Worm (Caenorhabditis elegans) whole organism, L1 larva: Measurements from ENCODE around the gene srgp-1.

Experiments
- C16A3.4 ChIP-seq: fragments of 150-350 bp; optimal IDR thresholded peaks from 2 replicates; lab custom pipeline; 2014; ENCODE audit warnings: missing biosample characterization, missing genetic modification characterization
- F16B12.6 ChIP-seq: fragments of 150-350 bp; optimal IDR thresholded peaks from 2 replicates; lab custom pipeline; 2014; ENCODE audit warnings: missing biosample characterization, missing genetic modification characterization
- aha-1 ChIP-seq: fragments of 150-350 bp; optimal IDR thresholded peaks from 2 replicates; lab custom pipeline; 2014; ENCODE audit warnings: missing biosample characterization, missing genetic modification characterization
- aly-2 ChIP-seq: fragments of 150-350 bp; optimal IDR thresholded peaks from 2 replicates; lab custom pipeline; 2014; ENCODE audit warnings: missing biosample characterization, missing genetic modification characterization
- ama-1 ChIP-seq: fragments of 150-350 bp; optimal IDR thresholded peaks from 2 replicates; lab custom pipeline; 2014
- ceh-63 ChIP-seq: fragments of 200-800 bp; sonication (Bioruptor generic); optimal IDR thresholded peaks from 2 replicates; lab custom pipeline; 2018; ENCODE audit warnings: mild to moderate bottlenecking, missing genetic modification characterization, missing compliant biosample characterization
- ceh-8 ChIP-seq: fragments of 200-800 bp; sonication (Bioruptor generic); optimal IDR thresholded peaks from 2 replicates; lab custom pipeline; 2018; ENCODE audit warnings: mild to moderate bottlenecking, missing genetic modification characterization, moderate library complexity, missing compliant biosample characterization
- ceh-82 ChIP-seq, 3 experiments: fragments of 150-350 bp in 1 of 3; sonication (generic microtip) in 2 of 3; optimal IDR thresholded peaks; 2 replicates each; lab custom pipeline; 2014 to 2017; ENCODE audit warnings: missing biosample characterization in 3 of 3, missing genetic modification characterization in 3 of 3
- dpl-1 ChIP-seq, 3 experiments: fragments of 150-350 bp in 2 of 3; sonication (generic microtip) in 1 of 3; optimal IDR thresholded peaks; 2 replicates each; lab custom pipeline; 2014 to 2017; ENCODE audit warnings: missing biosample characterization in 3 of 3, missing genetic modification characterization in 3 of 3, missing genetic modification reagents in 3 of 3
- dsc-1 ChIP-seq: sonication (generic microtip); optimal IDR thresholded peaks from 2 replicates; lab custom pipeline; 2016; ENCODE audit warnings: mild to moderate bottlenecking, missing genetic modification characterization, missing compliant biosample characterization
- efl-3 ChIP-seq: fragments of 200-800 bp; sonication (Bioruptor generic); optimal IDR thresholded peaks from 2 replicates; lab custom pipeline; 2018; ENCODE audit warnings: mild to moderate bottlenecking, missing genetic modification characterization, missing compliant biosample characterization
- fkh-10 ChIP-seq: sonication (generic microtip); optimal IDR thresholded peaks from 2 replicates; lab custom pipeline; 2017; ENCODE audit warnings: missing biosample characterization, missing genetic modification reagents, missing genetic modification characterization
- fkh-4 ChIP-seq: sonication (generic microtip); optimal IDR thresholded peaks from 2 replicates; lab custom pipeline; 2016; ENCODE audit warnings: missing compliant biosample characterization, missing genetic modification characterization, borderline replicate concordance
- fkh-8 ChIP-seq: sonication (generic microtip); optimal IDR thresholded peaks from 2 replicates; lab custom pipeline; 2016; ENCODE audit warnings: mild to moderate bottlenecking, missing genetic modification characterization, missing compliant biosample characterization
- fos-1 ChIP-seq: fragments of 150-350 bp; optimal IDR thresholded peaks from 2 replicates; lab custom pipeline; 2014; ENCODE audit warnings: missing biosample characterization, missing genetic modification characterization
- grh-1 ChIP-seq: fragments of 200-800 bp; sonication (Bioruptor generic); IDR thresholded peaks from 2 replicates; pipeline ENCODE4 v1.3.6; 2022; ENCODE audit warnings: missing genetic modification reagents, missing genetic modification characterization, missing compliant biosample characterization
- hlh-17 ChIP-seq: fragments of 200-800 bp; sonication (Bioruptor generic); optimal IDR thresholded peaks from 2 replicates; lab custom pipeline; 2018; ENCODE audit warnings: missing genetic modification characterization, mild to moderate bottlenecking, missing compliant biosample characterization, moderate library complexity, borderline replicate concordance
- hlh-4 ChIP-seq: sonication (generic microtip); optimal IDR thresholded peaks from 2 replicates; lab custom pipeline; 2016; ENCODE audit warnings: mild to moderate bottlenecking, missing genetic modification characterization, missing compliant biosample characterization
- irx-1 ChIP-seq: sonication (generic microtip); optimal IDR thresholded peaks from 2 replicates; lab custom pipeline; 2016; ENCODE audit warnings: missing genetic modification characterization, missing compliant biosample characterization
- jun-1 ChIP-seq: fragments of 150-350 bp; optimal IDR thresholded peaks from 2 replicates; lab custom pipeline; 2014; ENCODE audit warnings: missing biosample characterization, missing genetic modification reagents, missing genetic modification characterization
- lin-13 ChIP-seq: fragments of 150-350 bp; optimal IDR thresholded peaks from 2 replicates; lab custom pipeline; 2014; ENCODE audit warnings: missing biosample characterization, missing genetic modification reagents, missing genetic modification characterization
- lin-14 ChIP-seq: fragments of 200-800 bp; sonication (Bioruptor generic); optimal IDR thresholded peaks from 2 replicates; lab custom pipeline; 2018; ENCODE audit warnings: mild to moderate bottlenecking, missing genetic modification characterization, moderate library complexity, missing compliant biosample characterization
- lin-15B ChIP-seq: fragments of 150-350 bp; sonication (generic microtip); optimal IDR thresholded peaks from 3 replicates; lab custom pipeline; 2014; ENCODE audit warnings: missing biosample characterization, missing genetic modification characterization
- lin-35 ChIP-seq, 2 experiments: fragments of 150-350 bp; optimal IDR thresholded peaks; 2 replicates each; lab custom pipeline; 2014; ENCODE audit warnings: missing biosample characterization in 2 of 2, missing genetic modification characterization in 2 of 2, missing genetic modification reagents in 2 of 2
- lin-39 ChIP-seq: fragments of 150-350 bp; optimal IDR thresholded peaks from 2 replicates; lab custom pipeline; 2014; ENCODE audit warnings: missing biosample characterization, missing genetic modification reagents, missing genetic modification characterization
- lir-3 ChIP-seq: sonication (generic microtip); optimal IDR thresholded peaks from 2 replicates; lab custom pipeline; 2016; ENCODE audit warnings: mild to moderate bottlenecking, missing genetic modification characterization, moderate library complexity, missing compliant biosample characterization; ENCODE audit not compliant: poor library complexity
- lsy-2 ChIP-seq, 2 experiments: fragments of 150-350 bp; optimal IDR thresholded peaks; 2 replicates each; lab custom pipeline; 2014; ENCODE audit warnings: missing biosample characterization in 2 of 2, missing genetic modification characterization in 2 of 2
- mab-9 ChIP-seq: fragments of 200-800 bp; sonication (Bioruptor generic); IDR thresholded peaks from 2 replicates; pipeline ENCODE4 v1.3.6; 2022; ENCODE audit warnings: missing genetic modification reagents, missing genetic modification characterization, missing compliant biosample characterization
- mdl-1 ChIP-seq, 2 experiments: fragments of 150-350 bp; optimal IDR thresholded peaks; 2 replicates each; lab custom pipeline; 2014 to 2017; ENCODE audit warnings: missing biosample characterization in 2 of 2, missing genetic modification characterization in 2 of 2, inconsistent platforms in 1 of 2
- mep-1 ChIP-seq: fragments of 150-350 bp; optimal IDR thresholded peaks from 2 replicates; lab custom pipeline; 2014; ENCODE audit warnings: missing biosample characterization, missing genetic modification characterization
- nhr-12 ChIP-seq: sonication (generic microtip); optimal IDR thresholded peaks from 2 replicates; lab custom pipeline; 2017; ENCODE audit warnings: missing biosample characterization, missing genetic modification characterization
- nhr-19 ChIP-seq: fragments of 200-800 bp; sonication (Bioruptor generic); conservative IDR thresholded peaks from 2 replicates; pipeline ENCODE4 v1.3.6; 2022; ENCODE audit warnings: missing genetic modification characterization, missing compliant biosample characterization
- nhr-20 ChIP-seq: sonication (generic microtip); optimal IDR thresholded peaks from 2 replicates; lab custom pipeline; 2016; ENCODE audit warnings: mild to moderate bottlenecking, missing genetic modification characterization, missing compliant biosample characterization
- nhr-237 ChIP-seq: fragments of 150-350 bp; optimal IDR thresholded peaks from 2 replicates; lab custom pipeline; 2014; ENCODE audit warnings: missing biosample characterization, missing genetic modification characterization
- nhr-47 ChIP-seq: sonication (generic microtip); optimal IDR thresholded peaks from 2 replicates; lab custom pipeline; 2016; ENCODE audit warnings: mild to moderate bottlenecking, missing genetic modification characterization, moderate library complexity, missing compliant biosample characterization
- nhr-71 ChIP-seq: sonication (generic microtip); optimal IDR thresholded peaks from 2 replicates; lab custom pipeline; 2016; ENCODE audit warnings: mild to moderate bottlenecking, missing genetic modification characterization, moderate library complexity, missing compliant biosample characterization
- nhr-76 ChIP-seq: sonication (generic microtip); optimal IDR thresholded peaks from 2 replicates; lab custom pipeline; 2017; ENCODE audit warnings: missing biosample characterization, missing genetic modification characterization
- nhr-77 ChIP-seq: fragments of 150-350 bp; optimal IDR thresholded peaks from 2 replicates; lab custom pipeline; 2014; ENCODE audit warnings: missing biosample characterization, missing genetic modification characterization
- nhr-84 ChIP-seq: sonication (generic microtip); optimal IDR thresholded peaks from 2 replicates; lab custom pipeline; 2017; ENCODE audit warnings: missing biosample characterization, missing genetic modification characterization
- nhr-85 ChIP-seq: sonication (generic microtip); peaks from one replicate; lab custom pipeline; 2016; ENCODE audit warnings: missing genetic modification characterization, inconsistent platforms, missing compliant biosample characterization
- pag-3 ChIP-seq: sonication (generic microtip); optimal IDR thresholded peaks from 2 replicates; lab custom pipeline; 2017; ENCODE audit warnings: missing genetic modification characterization, mild to moderate bottlenecking, missing compliant biosample characterization, antibody characterized with exemption, borderline replicate concordance; ENCODE audit not compliant: insufficient read depth
- snu-23 ChIP-seq: sonication (generic microtip); optimal IDR thresholded peaks from 2 replicates; lab custom pipeline; 2016; ENCODE audit warnings: missing genetic modification characterization, missing compliant biosample characterization
- sox-4 ChIP-seq: sonication (generic microtip); optimal IDR thresholded peaks from 2 replicates; lab custom pipeline; 2016; ENCODE audit warnings: missing genetic modification characterization, missing compliant biosample characterization
- swsn-7 ChIP-seq: sonication (generic microtip); optimal IDR thresholded peaks from 2 replicates; lab custom pipeline; 2016; ENCODE audit warnings: missing genetic modification characterization, missing compliant biosample characterization
- tbx-2 ChIP-seq: sonication (generic microtip); optimal IDR thresholded peaks from 2 replicates; lab custom pipeline; 2016; ENCODE audit warnings: missing genetic modification characterization, missing compliant biosample characterization
- tlp-1 ChIP-seq: fragments of 150-350 bp; optimal IDR thresholded peaks from 2 replicates; lab custom pipeline; 2014; ENCODE audit warnings: missing biosample characterization, missing genetic modification characterization
- unc-130 ChIP-seq: fragments of 150-350 bp; optimal IDR thresholded peaks from 2 replicates; lab custom pipeline; 2017; ENCODE audit warnings: missing biosample characterization, missing genetic modification characterization, inconsistent platforms
- unc-62 ChIP-seq: fragments of 150-350 bp; optimal IDR thresholded peaks from 2 replicates; lab custom pipeline; 2014; ENCODE audit warnings: missing biosample characterization, missing genetic modification reagents, missing genetic modification characterization
- unc-86 ChIP-seq: sonication (generic microtip); optimal IDR thresholded peaks from 2 replicates; lab custom pipeline; 2016; ENCODE audit warnings: missing genetic modification characterization, missing compliant biosample characterization
- unc-98 ChIP-seq: fragments of 200-800 bp; sonication (Bioruptor generic); IDR thresholded peaks from 2 replicates; pipeline ENCODE4 v1.3.6; 2022; ENCODE audit warnings: missing genetic modification characterization, missing compliant biosample characterization
- vab-15 ChIP-seq: sonication (generic microtip); optimal IDR thresholded peaks from 2 replicates; lab custom pipeline; 2017; ENCODE audit warnings: missing genotype, mild to moderate bottlenecking, missing genetic modification characterization, missing compliant biosample characterization
- zag-1 ChIP-seq: fragments of 150-350 bp; optimal IDR thresholded peaks from 2 replicates; lab custom pipeline; 2014; ENCODE audit warnings: missing biosample characterization, missing genetic modification characterization
- zip-4 ChIP-seq: fragments of 200-800 bp; sonication (Bioruptor generic); optimal IDR thresholded peaks from 2 replicates; lab custom pipeline; 2018; ENCODE audit warnings: mild to moderate bottlenecking, missing genetic modification characterization, moderate library complexity, missing compliant biosample characterization
- ztf-4 ChIP-seq: fragments of 150-350 bp; optimal IDR thresholded peaks from 2 replicates; lab custom pipeline; 2014; ENCODE audit warnings: missing biosample characterization, missing genetic modification characterization

Gene srgp-1

DNA sequence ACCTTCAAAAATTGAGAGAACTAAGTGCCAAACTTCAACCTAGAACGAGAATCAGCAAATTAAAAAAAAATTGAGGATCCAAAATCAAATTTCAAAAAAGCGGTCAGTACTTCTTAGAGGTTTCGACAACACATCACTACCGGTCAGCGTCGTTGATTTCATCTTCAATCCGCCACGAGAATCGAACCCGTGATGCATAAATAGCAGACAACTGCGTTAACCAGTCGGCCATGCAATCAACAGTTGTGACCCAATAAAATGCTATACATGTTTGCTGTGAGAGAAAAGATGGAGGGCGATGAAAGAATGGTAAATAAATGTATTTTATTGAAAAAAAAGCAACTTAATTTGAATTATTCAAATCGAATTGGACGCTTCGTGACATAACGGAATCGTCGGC, 20.6 kb upstream of the srgp-1 start (continued):
- TF ChIP-seq lin-35 (GFP tag; optimal IDR thresholded peaks at IDR 0.05; lab: Kevin White, UChicago) = peak; percentile 71 to 88
- no peak for TF ChIP-seq unc-98
- TF ChIP-seq tbx-2 (tag; lab: Kevin White, UChicago) = peak; percentile 72
- no peak for TF ChIP-seq fkh-4
- TF ChIP-seq unc-130 (tag; lab: Kevin White, UChicago) = peak; percentile 86
- TF ChIP-seq zag-1 = no peak
- TF ChIP-seq nhr-19 (GFP tag; lab: Robert Waterston, UW) = peak; percentile 73
- TF ChIP-seq dpl-1 (GFP tag; optimal IDR thresholded peaks at IDR 0.05; lab: Kevin White, UChicago) = peak; percentile 36 to 69 (median 67)
- peak; percentile 92 for TF ChIP-seq snu-23 (GFP tag; lab: Kevin White, UChicago)
- TF ChIP-seq hlh-4 (tag; lab: Kevin White, UChicago) = no peak
- peak; percentile 17 for TF ChIP-seq unc-86
- TF ChIP-seq aly-2 (tag; lab: Kevin White, UChicago) = peak; percentile 88
- TF ChIP-seq zip-4 (GFP tag; lab: Kevin White, UChicago) = peak; percentile 40
- no peak for TF ChIP-seq hlh-17
- peak; percentile 28 for TF ChIP-seq F16B12.6 (tag; lab: Kevin White, UChicago)
- peak; percentile 72 for TF ChIP-seq lir-3
- no peak for TF ChIP-seq tlp-1 (tag; lab: Kevin White, UChicago)
- TF ChIP-seq ama-1 (lab: Kevin White, UChicago) = peak; percentile 26
- TF ChIP-seq dsc-1 (tag; lab: Kevin White, UChicago) = peak; percentile 68
- TF ChIP-seq sox-4 = no peak
- peak; percentile 55 for TF ChIP-seq lin-13 (GFP tag; lab: Kevin White, UChicago)
- peak; percentile 77 for TF ChIP-seq nhr-20
- peak; percentile 73 for TF ChIP-seq fos-1
- peak; percentile 20 for TF ChIP-seq lin-15B (tag; lab: Kevin White, UChicago)
- peak; percentile 77 for TF ChIP-seq jun-1 (tag; lab: Kevin White, UChicago)
- peak; percentile 27 for TF ChIP-seq ztf-4 (tag; lab: Kevin White, UChicago)
- no peak for TF ChIP-seq aha-1
- TF ChIP-seq lsy-2 (tag; optimal IDR thresholded peaks at IDR 0.05; lab: Kevin White, UChicago) = peak; percentile 65 to 87
- no peak for TF ChIP-seq nhr-76 (tag; lab: Kevin White, UChicago)
- TF ChIP-seq grh-1 (GFP tag; lab: Robert Waterston, UW) = no peak
- peak; percentile 80 for TF ChIP-seq swsn-7 (tag; lab: Kevin White, UChicago)
- peak; percentile 49 to 79 (median 65) for TF ChIP-seq ceh-82 (tag; optimal IDR thresholded peaks at IDR 0.05; lab: Kevin White, UChicago)
- TF ChIP-seq nhr-77 = peak; percentile 78
- TF ChIP-seq ceh-8 (GFP tag; lab: Kevin White, UChicago) = no peak
- peak in 1 of 2 experiments; percentile 89 for TF ChIP-seq mdl-1 (tag; optimal IDR thresholded peaks at IDR 0.05; lab: Kevin White, UChicago)
- peak; percentile 76 for TF ChIP-seq lin-14 (GFP tag; lab: Kevin White, UChicago)
- peak; percentile 79 for TF ChIP-seq nhr-237
- TF ChIP-seq pag-3 (tag; lab: Kevin White, UChicago) = no peak
- no peak for TF ChIP-seq unc-62 (GFP tag; lab: Kevin White, UChicago)
- TF ChIP-seq fkh-8 (tag; lab: Kevin White, UChicago) = peak; percentile 37
- TF ChIP-seq mep-1 (tag; lab: Kevin White, UChicago) = peak; percentile 95
- no peak for TF ChIP-seq ceh-63 (GFP tag; lab: Kevin White, UChicago)
- TF ChIP-seq mab-9 (GFP tag; lab: Robert Waterston, UW) = no peak
- TF ChIP-seq nhr-71 (tag; lab: Kevin White, UChicago) = peak; percentile 85
- no peak for TF ChIP-seq efl-3 (GFP tag; lab: Kevin White, UChicago)
- TF ChIP-seq C16A3.4 (tag; lab: Kevin White, UChicago) = peak; percentile 86
- peak; percentile 66 for TF ChIP-seq irx-1 (tag; lab: Kevin White, UChicago)
- no peak for TF ChIP-seq nhr-84
- TF ChIP-seq vab-15 (tag; lab: Kevin White, UChicago) = peak; percentile 12
- TF ChIP-seq lin-39 (tag; lab: Kevin White, UChicago) = peak; percentile 28
- no peak for TF ChIP-seq fkh-10 (GFP tag; lab: Kevin White, UChicago)
- TF ChIP-seq nhr-47 = peak; percentile 78
- no peak for TF ChIP-seq nhr-12 (tag; lab: Kevin White, UChicago)
- TF ChIP-seq nhr-85 (tag; lab: Kevin White, UChicago) = peak; percentile 75
